Worm (Caenorhabditis elegans): ENCODE measurements around the gene fbxa-113.

DNA sequence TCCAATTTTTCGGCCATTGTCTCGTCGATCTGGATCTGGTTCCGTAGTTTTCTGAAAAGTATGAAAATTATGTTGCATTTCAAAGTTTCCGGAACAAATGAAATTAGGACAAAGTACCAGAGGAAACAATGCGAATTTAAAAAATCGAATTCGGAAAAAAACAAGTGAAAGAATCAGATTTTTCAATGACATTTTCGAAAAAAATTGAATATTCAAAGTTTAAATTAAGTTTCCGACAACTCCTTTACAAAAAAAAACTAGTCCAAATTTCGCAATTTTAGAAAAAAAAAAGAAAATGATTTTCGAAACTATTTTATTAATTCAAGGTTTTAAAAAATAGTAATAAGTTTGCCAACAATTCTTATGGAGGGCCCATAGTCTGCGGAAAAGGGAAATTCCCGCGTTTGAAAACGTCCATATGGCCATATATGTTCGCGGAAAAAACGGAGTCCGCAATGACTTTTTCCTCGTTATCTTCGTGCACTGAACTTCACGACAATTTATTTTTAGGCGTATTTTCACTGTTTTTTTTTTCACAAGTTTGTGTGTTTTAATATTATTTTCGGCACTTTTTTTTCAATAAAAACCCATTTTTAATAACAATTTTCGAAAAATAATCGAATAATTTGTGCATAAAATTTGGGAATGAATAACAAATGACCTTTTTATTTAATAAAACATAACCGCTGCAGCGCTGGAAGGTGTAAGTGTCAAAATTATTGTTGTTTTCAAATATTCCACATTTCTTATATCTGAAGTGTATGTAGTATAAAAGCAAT lies 10.9 kb upstream of the fbxa-113 start, which contains the start of the genes fbxa-115 and Y113G7B.27:
- no peak for TF ChIP-seq ceh-22 (tag; optimal IDR thresholded peaks at IDR 0.05)
- TF ChIP-seq pros-1 (tag; optimal IDR thresholded peaks at IDR 0.05): no peak
- no peak for TF ChIP-seq ceh-14 (tag; optimal IDR thresholded peaks at IDR 0.05)
- no peak for TF ChIP-seq F13H6.1 (tag; optimal IDR thresholded peaks at IDR 0.05)
- no peak for TF ChIP-seq pha-4 (tag; optimal IDR thresholded peaks at IDR 0.05)
- no peak for TF ChIP-seq ceh-9 (tag; optimal IDR thresholded peaks at IDR 0.05)
- TF ChIP-seq hlh-30 (tag; optimal IDR thresholded peaks at IDR 0.05; ENCODE audit: insufficient read depth): no peak
- TF ChIP-seq ceh-45 (GFP tag; IDR thresholded peaks at IDR 0.05): no peak
- TF ChIP-seq dve-1 (tag; optimal IDR thresholded peaks at IDR 0.05): no peak
- no peak for TF ChIP-seq odd-2 (tag; optimal IDR thresholded peaks at IDR 0.05)
- TF ChIP-seq ama-1 (optimal IDR thresholded peaks at IDR 0.05): no peak
- TF ChIP-seq zip-5 (tag; optimal IDR thresholded peaks at IDR 0.05): no peak
- TF ChIP-seq unc-86 (tag; optimal IDR thresholded peaks at IDR 0.05): no peak
- no peak for TF ChIP-seq gmeb-2 (tag; optimal IDR thresholded peaks at IDR 0.05)
